Fruit fly (Drosophila melanogaster) whole organism, embryonic: Measurements from ENCODE around the gene CG11980.
A peak's percentile ranks its signal among the peaks of the same experiment; 100 is the strongest.

Experiments
- Atf-2 ChIP-seq: fragments of 200-800 bp; sonication (Bioruptor generic); optimal IDR thresholded peaks from 2 replicates; lab custom pipeline; 2016; ENCODE audit warnings: missing biosample characterization, missing genetic modification characterization
- Bgb ChIP-seq: fragments of 200-800 bp; sonication (Bioruptor generic); IDR thresholded peaks from 2 replicates; pipeline ENCODE4 v1.3.6; 2022; ENCODE audit warnings: missing biosample characterization, missing genetic modification characterization; ENCODE audit not compliant: partially characterized antibody
- BtbVII ChIP-seq: fragments of 200-800 bp; sonication (Bioruptor generic); optimal IDR thresholded peaks from 3 replicates; lab custom pipeline; 2017; ENCODE audit warnings: missing biosample characterization, mild to moderate bottlenecking, missing genetic modification characterization
- CG11085 ChIP-seq: fragments of 200-800 bp; sonication (Bioruptor generic); IDR thresholded peaks from 2 replicates; pipeline ENCODE4 v1.3.6; 2022; ENCODE audit warnings: missing biosample characterization, missing genetic modification characterization
- CG11398 ChIP-seq: fragments of 200-800 bp; sonication (Bioruptor generic); optimal IDR thresholded peaks from 2 replicates; lab custom pipeline; 2016; ENCODE audit warnings: missing biosample characterization, missing genetic modification characterization
- CG11456 ChIP-seq: fragments of 200-800 bp; sonication (Bioruptor generic); IDR thresholded peaks from 3 replicates; pipeline ENCODE4 v1.3.6; 2022; ENCODE audit warnings: missing biosample characterization, missing genetic modification characterization
- CG11723 ChIP-seq: fragments of 200-800 bp; sonication (Bioruptor generic); optimal IDR thresholded peaks from 2 replicates; lab custom pipeline; 2017; ENCODE audit warnings: missing biosample characterization, mild to moderate bottlenecking, missing genetic modification characterization
- CG12071 ChIP-seq: fragments of 200-800 bp; sonication (Bioruptor generic); optimal IDR thresholded peaks from 3 replicates; lab custom pipeline; 2018; ENCODE audit warnings: missing biosample characterization, mild to moderate bottlenecking, missing genetic modification characterization
- CG14965 ChIP-seq: fragments of 200-800 bp; sonication (Bioruptor generic); optimal IDR thresholded peaks from 2 replicates; lab custom pipeline; 2016; ENCODE audit warnings: missing biosample characterization, missing genetic modification characterization, borderline replicate concordance
- CG15601 ChIP-seq: fragments of 200-800 bp; sonication (Bioruptor generic); optimal IDR thresholded peaks from 3 replicates; lab custom pipeline; 2019; ENCODE audit warnings: missing biosample characterization, mild to moderate bottlenecking, missing genetic modification characterization, moderate library complexity
- CG17568 ChIP-seq: fragments of 200-800 bp; sonication (Bioruptor generic); optimal IDR thresholded peaks from 2 replicates; lab custom pipeline; 2018; ENCODE audit warnings: missing biosample characterization, mild to moderate bottlenecking, missing genetic modification characterization, moderate library complexity
- CG17802 ChIP-seq: fragments of 200-800 bp; sonication (Bioruptor generic); optimal IDR thresholded peaks from 2 replicates; lab custom pipeline; 2018; ENCODE audit warnings: missing biosample characterization, mild to moderate bottlenecking, missing genetic modification characterization, moderate library complexity
- CG1832 ChIP-seq: fragments of 200-800 bp; sonication (Bioruptor generic); optimal IDR thresholded peaks from 2 replicates; lab custom pipeline; 2017; ENCODE audit warnings: missing biosample characterization, mild to moderate bottlenecking, missing genetic modification characterization, inconsistent platforms
- CG32767 ChIP-seq: fragments of 200-800 bp; sonication (Bioruptor generic); IDR thresholded peaks from 2 replicates; pipeline ENCODE4 v1.3.6; 2022; ENCODE audit warnings: missing biosample characterization, missing genetic modification characterization
- CG43689 ChIP-seq: fragments of 200-800 bp; sonication (Bioruptor generic); IDR thresholded peaks from 2 replicates; pipeline ENCODE4 v1.3.6; 2022; ENCODE audit warnings: missing biosample characterization, missing genetic modification characterization
- CG4820 ChIP-seq: fragments of 200-800 bp; sonication (Bioruptor generic); optimal IDR thresholded peaks from 3 replicates; lab custom pipeline; 2016; ENCODE audit warnings: missing biosample characterization, missing genetic modification characterization
- CG6175 ChIP-seq: fragments of 200-800 bp; sonication (Bioruptor generic); IDR thresholded peaks from 3 replicates; pipeline ENCODE4 v1.3.6; 2022; ENCODE audit warnings: missing biosample characterization, missing genetic modification characterization
- CG6254 ChIP-seq: fragments of 200-800 bp; sonication (Bioruptor generic); optimal IDR thresholded peaks from 3 replicates; lab custom pipeline; 2017; ENCODE audit warnings: mild to moderate bottlenecking, missing biosample characterization, missing genetic modification reagents, missing genetic modification characterization
- CG6813 ChIP-seq: fragments of 200-800 bp; sonication (Bioruptor generic); optimal IDR thresholded peaks from 2 replicates; lab custom pipeline; 2017; ENCODE audit warnings: missing biosample characterization, missing genetic modification characterization, mild to moderate bottlenecking, moderate library complexity, missing genetic modification reagents
- CG7357 ChIP-seq: fragments of 200-800 bp; sonication (Bioruptor generic); IDR thresholded peaks from 3 replicates; pipeline ENCODE4 v1.3.6; 2022; ENCODE audit warnings: missing biosample characterization, missing genetic modification characterization
- CG9215 ChIP-seq: fragments of 200-800 bp; sonication (Bioruptor generic); IDR thresholded peaks from 2 replicates; pipeline ENCODE4 v1.3.6; 2022; ENCODE audit warnings: missing biosample characterization, missing genetic modification characterization
- CG9437 ChIP-seq: fragments of 200-800 bp; sonication (Bioruptor generic); optimal IDR thresholded peaks from 2 replicates; lab custom pipeline; 2018; ENCODE audit warnings: missing biosample characterization, mild to moderate bottlenecking, missing genetic modification characterization
- D19A ChIP-seq: fragments of 200-800 bp; optimal IDR thresholded peaks from 3 replicates; lab custom pipeline; 2019; ENCODE audit warnings: missing biosample characterization, mild to moderate bottlenecking, missing genetic modification characterization, moderate library complexity
- Dip3 ChIP-seq: fragments of 200-800 bp; sonication (Bioruptor generic); optimal IDR thresholded peaks from 3 replicates; lab custom pipeline; 2016; ENCODE audit warnings: missing biosample characterization, missing genetic modification characterization
- ERR ChIP-seq: fragments of 200-800 bp; sonication (Bioruptor generic); optimal IDR thresholded peaks from 2 replicates; lab custom pipeline; 2016; ENCODE audit warnings: missing biosample characterization, missing genetic modification characterization
- Ets97D ChIP-seq: fragments of 200-800 bp; sonication (Bioruptor generic); optimal IDR thresholded peaks from 3 replicates; lab custom pipeline; 2016; ENCODE audit warnings: missing biosample characterization, missing genetic modification characterization
- HmgD ChIP-seq: fragments of 200-800 bp; sonication (Bioruptor generic); optimal IDR thresholded peaks from 3 replicates; lab custom pipeline; 2016; ENCODE audit warnings: missing biosample characterization, missing genetic modification characterization
- Hr51 ChIP-seq, 2 experiments: fragments of 200-800 bp; sonication (Bioruptor generic); optimal IDR thresholded peaks; 2 replicates in 1 of 2; 3 replicates in 1 of 2; lab custom pipeline; 2016 to 2018; ENCODE audit warnings: missing biosample characterization in 2 of 2, missing genetic modification characterization in 2 of 2, mild to moderate bottlenecking in 1 of 2, moderate library complexity in 1 of 2
- Mad ChIP-seq: fragments of 200-800 bp; sonication (Bioruptor generic); optimal IDR thresholded peaks from 2 replicates; lab custom pipeline; 2016; ENCODE audit warnings: missing biosample characterization, missing genetic modification characterization
- Myb ChIP-seq: fragments of 200-800 bp; sonication (Bioruptor generic); optimal IDR thresholded peaks from 2 replicates; lab custom pipeline; 2016; ENCODE audit warnings: missing biosample characterization, missing genetic modification characterization
- NK7.1 ChIP-seq: fragments of 200-800 bp; sonication (Bioruptor generic); optimal IDR thresholded peaks from 3 replicates; lab custom pipeline; 2016; ENCODE audit warnings: missing biosample characterization, missing genetic modification characterization
- Xrp1 ChIP-seq: fragments of 200-800 bp; sonication (Bioruptor generic); IDR thresholded peaks from 2 replicates; pipeline ENCODE4 v1.3.6; 2022; ENCODE audit warnings: missing biosample characterization, missing genetic modification characterization
- ac ChIP-seq: fragments of 200-800 bp; sonication (Bioruptor generic); optimal IDR thresholded peaks from 3 replicates; lab custom pipeline; 2017; ENCODE audit warnings: missing biosample characterization, mild to moderate bottlenecking, missing genetic modification characterization
- amos ChIP-seq: fragments of 200-800 bp; sonication (Bioruptor generic); IDR thresholded peaks from 2 replicates; pipeline ENCODE4 v1.3.6; 2022; ENCODE audit warnings: missing biosample characterization, missing genetic modification characterization; ENCODE audit not compliant: partially characterized antibody
- chm ChIP-seq: fragments of 200-800 bp; sonication (Bioruptor generic); IDR thresholded peaks from 2 replicates; pipeline ENCODE4 v1.3.6; 2022; ENCODE audit warnings: missing biosample characterization, missing genetic modification characterization
- dan ChIP-seq: fragments of 200-800 bp; sonication (Bioruptor generic); IDR thresholded peaks from 2 replicates; pipeline ENCODE4 v1.3.6; 2022; ENCODE audit warnings: missing biosample characterization, missing genetic modification characterization
- emc ChIP-seq: fragments of 200-800 bp; sonication (Bioruptor generic); optimal IDR thresholded peaks from 2 replicates; lab custom pipeline; 2016; ENCODE audit warnings: missing biosample characterization, missing genetic modification characterization
- insv ChIP-seq, 2 experiments: fragments of 200-800 bp; sonication (Bioruptor generic); optimal IDR thresholded peaks; 3 replicates each; lab custom pipeline; 2016 to 2018; ENCODE audit warnings: missing biosample characterization in 2 of 2, missing genetic modification characterization in 2 of 2
- p53 ChIP-seq: fragments of 200-800 bp; sonication (Bioruptor generic); optimal IDR thresholded peaks from 2 replicates; lab custom pipeline; 2016; ENCODE audit warnings: missing biosample characterization, missing genetic modification characterization
- sc ChIP-seq, 3 experiments: fragments of >200 bp in 2 of 3; fragments of 200-800 bp in 1 of 3; sonication (Bioruptor generic) in 1 of 3; optimal IDR thresholded peaks; 2 replicates in 2 of 3; 3 replicates in 1 of 3; lab custom pipeline; 2017; ENCODE audit warnings: mild to moderate bottlenecking in 1 of 3, missing biosample characterization in 1 of 3, missing genetic modification characterization in 1 of 3, missing genetic modification reagents in 1 of 3
- schlank ChIP-seq: fragments of 200-800 bp; sonication (Bioruptor generic); optimal IDR thresholded peaks from 2 replicates; lab custom pipeline; 2018; ENCODE audit warnings: missing biosample characterization, mild to moderate bottlenecking, missing genetic modification characterization
- tin ChIP-seq: fragments of 200-800 bp; sonication (Bioruptor generic); optimal IDR thresholded peaks from 3 replicates; lab custom pipeline; 2016; ENCODE audit warnings: missing biosample characterization, missing genetic modification characterization
- z ChIP-seq: fragments of 200-800 bp; sonication (Bioruptor generic); IDR thresholded peaks from 3 replicates; pipeline ENCODE4 v1.3.6; 2022; ENCODE audit warnings: missing biosample characterization, missing genetic modification characterization
- zfh1 ChIP-seq: fragments of 200-800 bp; sonication (Bioruptor generic); IDR thresholded peaks from 3 replicates; pipeline ENCODE4 v1.3.6; 2022; ENCODE audit warnings: missing biosample characterization, missing genetic modification characterization

The CG11980 gene

dm6 chr3R:8979850-8980775 lies 23.7 kb upstream of the CG11980 start (continued):
- peak in 1 of 2 experiments; percentile 3 for TF ChIP-seq insv (GFP tag; optimal IDR thresholded peaks at IDR 0.05; lab: Kevin White, UChicago)
- TF ChIP-seq CG6813, result no peak
- TF ChIP-seq CG12071 (GFP tag; lab: Kevin White, UChicago), result no peak
- peak; percentile 0 for TF ChIP-seq BtbVII (GFP tag; lab: Kevin White, UChicago)
- no peak for TF ChIP-seq emc (GFP tag; lab: Kevin White, UChicago)
- TF ChIP-seq CG32767 (GFP tag; lab: Robert Waterston, UW), result no peak
- TF ChIP-seq CG9215, result no peak
- peak; percentile 80 for TF ChIP-seq amos (GFP tag; lab: Robert Waterston, UW)
- no peak for TF ChIP-seq ERR
- TF ChIP-seq p53 (GFP tag; lab: Kevin White, UChicago), result no peak
- no peak for TF ChIP-seq chm (GFP tag; lab: Robert Waterston, UW)
- no peak; the same call in 2 of the 3 replicates for TF ChIP-seq zfh1 (GFP tag; lab: Robert Waterston, UW)
- TF ChIP-seq CG11456 (GFP tag; lab: Robert Waterston, UW), result 0 out of 3 replicates have a peak, but pooled peaks have one; percentile 23
- no peak for TF ChIP-seq CG11723 (GFP tag; lab: Kevin White, UChicago)
- TF ChIP-seq schlank, result no peak
- TF ChIP-seq CG6254, result no peak
- TF ChIP-seq Mad, result peak; percentile 14
- no peak for TF ChIP-seq CG1832 (GFP tag; lab: Kevin White, UChicago)
- no peak for TF ChIP-seq CG14965 (GFP tag; lab: Kevin White, UChicago)
- no peak for TF ChIP-seq CG43689 (GFP tag; lab: Robert Waterston, UW)
- TF ChIP-seq Xrp1 (GFP tag; lab: Robert Waterston, UW), result 0 out of 2 replicates have a peak, but pooled peaks have one; percentile 30
- no peak for TF ChIP-seq ac (GFP tag; lab: Kevin White, UChicago)
- peak; percentile 9 for TF ChIP-seq Ets97D (GFP tag; lab: Kevin White, UChicago)
- peak; percentile 84 for TF ChIP-seq Bgb (GFP tag; lab: Robert Waterston, UW)
- TF ChIP-seq Dip3 (GFP tag; lab: Kevin White, UChicago), result no peak
- TF ChIP-seq CG17568 (GFP tag; lab: Kevin White, UChicago), result peak; percentile 2
- TF ChIP-seq dan (GFP tag; lab: Robert Waterston, UW), result no peak
- TF ChIP-seq CG11085 (GFP tag; lab: Robert Waterston, UW), result no peak
- TF ChIP-seq HmgD, result peak; percentile 11
- peak; percentile 10 for TF ChIP-seq NK7.1 (GFP tag; lab: Kevin White, UChicago)
- peak in 1 of 2 experiments; percentile 10 for TF ChIP-seq Hr51 (GFP tag; optimal IDR thresholded peaks at IDR 0.05; lab: Kevin White, UChicago)
- no peak for TF ChIP-seq CG6175 (GFP tag; lab: Robert Waterston, UW)
- peak; percentile 14 for TF ChIP-seq Atf-2 (GFP tag; lab: Kevin White, UChicago)
- peak; percentile 25 for TF ChIP-seq D19A
- no peak for TF ChIP-seq sc (optimal IDR thresholded peaks at IDR 0.05; lab: Kevin White, UChicago)
- no peak for TF ChIP-seq sc (GFP tag; optimal IDR thresholded peaks at IDR 0.05; lab: Kevin White, UChicago)
- no peak for TF ChIP-seq CG9437
- no peak for TF ChIP-seq CG4820 (GFP tag; lab: Kevin White, UChicago)
- no peak for TF ChIP-seq z
- TF ChIP-seq tin, result no peak
- no peak for TF ChIP-seq CG17802 (tag; lab: Kevin White, UChicago)
- TF ChIP-seq CG15601 (tag; lab: Kevin White, UChicago), result no peak
- no peak for TF ChIP-seq CG7357
- TF ChIP-seq CG11398 (GFP tag; lab: Kevin White, UChicago), result no peak
- no peak for TF ChIP-seq Myb
- TF ChIP-seq, all 482 proteins: peak for 116
